Fruit fly (Drosophila melanogaster): ENCODE measurements around the gene CG33995.

The CG33995 gene

DNA sequence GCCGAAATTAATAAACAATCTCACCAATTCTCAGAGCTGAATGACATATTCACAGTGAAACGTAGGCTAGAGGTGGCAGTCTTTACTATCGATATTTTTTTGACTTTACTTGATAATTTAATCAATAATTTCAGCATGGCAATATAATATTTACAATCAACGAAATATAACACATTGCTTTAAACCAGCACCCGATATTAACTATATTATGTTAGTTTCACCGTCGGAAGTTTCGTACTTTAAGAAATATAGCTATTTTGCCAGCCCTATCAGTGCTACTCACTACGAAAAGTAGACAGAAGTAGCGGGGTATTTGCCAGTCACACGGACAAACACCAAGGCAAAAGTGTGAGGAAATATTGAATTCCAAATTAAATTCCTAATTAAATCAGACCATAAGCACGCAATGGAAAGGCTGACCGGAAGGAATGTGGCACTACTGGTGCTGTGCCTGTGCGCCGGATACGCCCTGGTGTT is 32.2 kb upstream of the CG33995 start, which contains the start of the genes CG31917, Tfb5 and SelT (continued):
- TF ChIP-seq C15 (GFP tag; IDR thresholded peaks at IDR 0.05), result no peak
- TF ChIP-seq CG4328 (GFP tag; optimal IDR thresholded peaks at IDR 0.05), result peak; percentile 5
- TF ChIP-seq CG6813 (GFP tag; optimal IDR thresholded peaks at IDR 0.05), result no peak
- TF ChIP-seq pzg (GFP tag; optimal IDR thresholded peaks at IDR 0.05), result peak; percentile 83
- TF ChIP-seq mirr (GFP tag; optimal IDR thresholded peaks at IDR 0.05), result no peak
- TF ChIP-seq HLH4C (GFP tag; IDR thresholded peaks at IDR 0.05; ENCODE audit: partially characterized antibody), result peak; percentile 65
- peak; percentile 31; the same call in 1 of the 2 replicates for TF ChIP-seq wdn (GFP tag; IDR thresholded peaks at IDR 0.05)
- TF ChIP-seq CG1792 (GFP tag; optimal IDR thresholded peaks at IDR 0.05), result peak; percentile 37
- TF ChIP-seq amos (GFP tag; IDR thresholded peaks at IDR 0.05; ENCODE audit: partially characterized antibody), result peak; percentile 64
- peak; percentile 64 for TF ChIP-seq zfh2 (GFP tag; optimal IDR thresholded peaks at IDR 0.05)
- peak; percentile 76 for TF ChIP-seq nmo (GFP tag; optimal IDR thresholded peaks at IDR 0.05)
- no peak for TF ChIP-seq pnt (GFP tag; optimal IDR thresholded peaks at IDR 0.05)
- peak; percentile 52 to 54 for TF ChIP-seq Pdp1 (GFP tag; optimal IDR thresholded peaks at IDR 0.05)
- TF ChIP-seq E2f1 (GFP tag; IDR thresholded peaks at IDR 0.05), result no peak
- peak; percentile 70 for TF ChIP-seq sna (GFP tag; IDR thresholded peaks at IDR 0.05; ENCODE audit: partially characterized antibody)
- TF ChIP-seq CG14710 (tag; optimal IDR thresholded peaks at IDR 0.05), result peak; percentile 69
- TF ChIP-seq trem (tag; optimal IDR thresholded peaks at IDR 0.05), result peak; percentile 63
- TF ChIP-seq Xbp1 (GFP tag; optimal IDR thresholded peaks at IDR 0.05), result peak; percentile 65
- peak; percentile 93 for TF ChIP-seq MBD-R2 (GFP tag; IDR thresholded peaks at IDR 0.05)
- TF ChIP-seq kni (GFP tag; optimal IDR thresholded peaks at IDR 0.05), result no peak
- peak; percentile 34; the same call in 1 of the 2 replicates for TF ChIP-seq CG1024 (GFP tag; IDR thresholded peaks at IDR 0.05)
- peak; percentile 58 for TF ChIP-seq CG3847 (GFP tag; IDR thresholded peaks at IDR 0.05)
- TF ChIP-seq sd (tag; optimal IDR thresholded peaks at IDR 0.05), result peak; percentile 91
- TF ChIP-seq Sry-δ (GFP tag; optimal IDR thresholded peaks at IDR 0.05), result peak; percentile 91
- peak; percentile 54 for TF ChIP-seq fd3F (GFP tag; optimal IDR thresholded peaks at IDR 0.05)
- TF ChIP-seq CG4424 (GFP tag; optimal IDR thresholded peaks at IDR 0.05), result peak; percentile 52
- TF ChIP-seq maf-S (GFP tag; optimal IDR thresholded peaks at IDR 0.05), result peak; percentile 32
- TF ChIP-seq CG13894 (tag; optimal IDR thresholded peaks at IDR 0.05), result no peak
- no peak for TF ChIP-seq CG12236 (GFP tag; optimal IDR thresholded peaks at IDR 0.05)
- TF ChIP-seq CG10979 (tag; optimal IDR thresholded peaks at IDR 0.05), result peak; percentile 39
- peak; percentile 75 for TF ChIP-seq CG1603 (tag; optimal IDR thresholded peaks at IDR 0.05)
- peak; percentile 29 for TF ChIP-seq CG10543 (GFP tag; optimal IDR thresholded peaks at IDR 0.05)
- TF ChIP-seq Kr (GFP tag; optimal IDR thresholded peaks at IDR 0.05), result no peak
- peak; percentile 78 for TF ChIP-seq CG9932 (GFP tag; IDR thresholded peaks at IDR 0.05)
- peak; percentile 35 for TF ChIP-seq CG1647 (GFP tag; optimal IDR thresholded peaks at IDR 0.05)
- peak; percentile 28 for TF ChIP-seq Lhr (GFP tag; optimal IDR thresholded peaks at IDR 0.05)
- peak; percentile 57; the same call in 1 of the 2 replicates for TF ChIP-seq onecut (GFP tag; IDR thresholded peaks at IDR 0.05)
- peak; percentile 24 for TF ChIP-seq her (GFP tag; optimal IDR thresholded peaks at IDR 0.05)
- peak; percentile 57 for TF ChIP-seq CG16863 (GFP tag; optimal IDR thresholded peaks at IDR 0.05)
- peak; percentile 35 for TF ChIP-seq repo (GFP tag; optimal IDR thresholded peaks at IDR 0.05)
- TF ChIP-seq ci (GFP tag; IDR thresholded peaks at IDR 0.05), result no peak
- TF ChIP-seq Neu2 (GFP tag; optimal IDR thresholded peaks at IDR 0.05; ENCODE audit: borderline replicate concordance), result no peak
- no peak for TF ChIP-seq CG6765 (GFP tag; optimal IDR thresholded peaks at IDR 0.05)
- TF ChIP-seq Mad (GFP tag; optimal IDR thresholded peaks at IDR 0.05), result peak; percentile 40
- TF ChIP-seq HmgD (GFP tag; optimal IDR thresholded peaks at IDR 0.05), result peak; percentile 62
- TF ChIP-seq sima (GFP tag; optimal IDR thresholded peaks at IDR 0.05), result no peak
- TF ChIP-seq CG18599 (GFP tag; optimal IDR thresholded peaks at IDR 0.05), result peak; percentile 43
- no peak for TF ChIP-seq CG1529 (GFP tag; optimal IDR thresholded peaks at IDR 0.05)
- TF ChIP-seq CG15514 (GFP tag; optimal IDR thresholded peaks at IDR 0.05), result peak; percentile 60
- TF ChIP-seq Sox102F (GFP tag; optimal IDR thresholded peaks at IDR 0.05), result peak; percentile 51

All from whole organism, embryonic.